Fruit fly (Drosophila melanogaster) whole organism: ENCODE data around the gene bor.

Source experiments
- Dll ChIP-seq: fragments of >200 bp; optimal IDR thresholded peaks from 2 replicates; lab custom pipeline; 2017
- EcR ChIP-seq, 2 experiments: fragments of >200 bp; optimal IDR thresholded peaks; 2 replicates each; lab custom pipeline; 2017; ENCODE audit warnings: missing biosample characterization in 2 of 2, missing genetic modification characterization in 2 of 2, missing genetic modification reagents in 2 of 2
- pan ChIP-seq: fragments of >200 bp; optimal IDR thresholded peaks from 2 replicates; lab custom pipeline; 2017

dm6 chr3R:16251270-16251925 lies 12.5 kb downstream of the bor start:
- TF ChIP-seq Dll (lab: Kevin White, UChicago) = no peak
- TF ChIP-seq EcR (GFP tag; optimal IDR thresholded peaks at IDR 0.05; lab: Kevin White, UChicago) = no peak
- TF ChIP-seq pan = no peak
